Worm (Caenorhabditis elegans) whole organism, L1 larva: ENCODE data around the gene C23H3.9.

Experiments used
- alr-1 ChIP-seq: fragments of 200-800 bp; sonication (Bioruptor generic); optimal IDR thresholded peaks from 2 replicates; lab custom pipeline; 2018; ENCODE audit warnings: borderline replicate concordance, mild to moderate bottlenecking, missing genetic modification characterization, missing compliant biosample characterization
- aly-2 ChIP-seq: fragments of 150-350 bp; optimal IDR thresholded peaks from 2 replicates; lab custom pipeline; 2014; ENCODE audit warnings: missing biosample characterization, missing genetic modification characterization
- ama-1 ChIP-seq: fragments of 150-350 bp; optimal IDR thresholded peaks from 2 replicates; lab custom pipeline; 2014
- ceh-63 ChIP-seq: fragments of 200-800 bp; sonication (Bioruptor generic); optimal IDR thresholded peaks from 2 replicates; lab custom pipeline; 2018; ENCODE audit warnings: mild to moderate bottlenecking, missing genetic modification characterization, missing compliant biosample characterization
- ceh-82 ChIP-seq, 3 experiments: fragments of 150-350 bp in 1 of 3; sonication (generic microtip) in 2 of 3; optimal IDR thresholded peaks; 2 replicates each; lab custom pipeline; 2014 to 2017; ENCODE audit warnings: missing biosample characterization in 3 of 3, missing genetic modification characterization in 3 of 3
- ceh-88 ChIP-seq: fragments of 200-800 bp; sonication (Bioruptor generic); IDR thresholded peaks from 2 replicates; pipeline ENCODE4 v1.3.6; 2022; ENCODE audit warnings: missing genetic modification characterization, missing compliant biosample characterization
- ceh-90 ChIP-seq: sonication (generic microtip); optimal IDR thresholded peaks from 2 replicates; lab custom pipeline; 2016; ENCODE audit warnings: missing genetic modification characterization, missing compliant biosample characterization
- dsc-1 ChIP-seq: sonication (generic microtip); optimal IDR thresholded peaks from 2 replicates; lab custom pipeline; 2016; ENCODE audit warnings: mild to moderate bottlenecking, missing genetic modification characterization, missing compliant biosample characterization
- efl-1 ChIP-seq, 4 experiments: fragments of 150-350 bp; optimal IDR thresholded peaks in 3 of 4; peaks in 1 of 4; 1 replicate in 1 of 4; 2 replicates in 3 of 4; lab custom pipeline; 2014; ENCODE audit warnings: missing biosample characterization in 2 of 4, missing genetic modification characterization in 2 of 4, missing genetic modification reagents in 2 of 4
- efl-3 ChIP-seq: fragments of 200-800 bp; sonication (Bioruptor generic); optimal IDR thresholded peaks from 2 replicates; lab custom pipeline; 2018; ENCODE audit warnings: mild to moderate bottlenecking, missing genetic modification characterization, missing compliant biosample characterization
- egl-27 ChIP-seq, 2 experiments: fragments of 150-350 bp in 1 of 2; sonication (generic microtip); optimal IDR thresholded peaks; 3 replicates each; lab custom pipeline; 2017 to 2018; ENCODE audit warnings: missing biosample characterization in 2 of 2, missing genetic modification characterization in 2 of 2, missing genetic modification reagents in 2 of 2
- elt-2 ChIP-seq: sonication (generic microtip); optimal IDR thresholded peaks from 2 replicates; lab custom pipeline; 2016; ENCODE audit warnings: missing genetic modification characterization, mild to moderate bottlenecking, inconsistent platforms, missing compliant biosample characterization, missing genetic modification reagents
- ets-5 ChIP-seq: fragments of 200-800 bp; sonication (Bioruptor generic); IDR thresholded peaks from 2 replicates; pipeline ENCODE4 v1.3.6; 2022; ENCODE audit warnings: missing genetic modification characterization, missing compliant biosample characterization
- fos-1 ChIP-seq: fragments of 150-350 bp; optimal IDR thresholded peaks from 2 replicates; lab custom pipeline; 2014; ENCODE audit warnings: missing biosample characterization, missing genetic modification characterization
- grh-1 ChIP-seq: fragments of 200-800 bp; sonication (Bioruptor generic); IDR thresholded peaks from 2 replicates; pipeline ENCODE4 v1.3.6; 2022; ENCODE audit warnings: missing genetic modification reagents, missing genetic modification characterization, missing compliant biosample characterization
- hlh-4 ChIP-seq: sonication (generic microtip); optimal IDR thresholded peaks from 2 replicates; lab custom pipeline; 2016; ENCODE audit warnings: mild to moderate bottlenecking, missing genetic modification characterization, missing compliant biosample characterization
- hpl-2 ChIP-seq: fragments of 150-350 bp; optimal IDR thresholded peaks from 2 replicates; lab custom pipeline; 2014; ENCODE audit warnings: missing biosample characterization, missing genetic modification reagents, missing genetic modification characterization
- irx-1 ChIP-seq: sonication (generic microtip); optimal IDR thresholded peaks from 2 replicates; lab custom pipeline; 2016; ENCODE audit warnings: missing genetic modification characterization, missing compliant biosample characterization
- isw-1 ChIP-seq: fragments of 200-800 bp; sonication (Bioruptor generic); IDR thresholded peaks from 2 replicates; pipeline ENCODE4 v1.3.6; 2022; ENCODE audit warnings: missing genetic modification characterization, missing compliant biosample characterization
- jun-1 ChIP-seq: fragments of 150-350 bp; optimal IDR thresholded peaks from 2 replicates; lab custom pipeline; 2014; ENCODE audit warnings: missing biosample characterization, missing genetic modification reagents, missing genetic modification characterization
- lin-13 ChIP-seq: fragments of 150-350 bp; optimal IDR thresholded peaks from 2 replicates; lab custom pipeline; 2014; ENCODE audit warnings: missing biosample characterization, missing genetic modification reagents, missing genetic modification characterization
- lin-14 ChIP-seq: fragments of 200-800 bp; sonication (Bioruptor generic); optimal IDR thresholded peaks from 2 replicates; lab custom pipeline; 2018; ENCODE audit warnings: mild to moderate bottlenecking, missing genetic modification characterization, moderate library complexity, missing compliant biosample characterization
- lin-39 ChIP-seq: fragments of 150-350 bp; optimal IDR thresholded peaks from 2 replicates; lab custom pipeline; 2014; ENCODE audit warnings: missing biosample characterization, missing genetic modification reagents, missing genetic modification characterization
- lir-3 ChIP-seq: sonication (generic microtip); optimal IDR thresholded peaks from 2 replicates; lab custom pipeline; 2016; ENCODE audit warnings: mild to moderate bottlenecking, missing genetic modification characterization, moderate library complexity, missing compliant biosample characterization; ENCODE audit not compliant: poor library complexity
- mdl-1 ChIP-seq, 2 experiments: fragments of 150-350 bp; optimal IDR thresholded peaks; 2 replicates each; lab custom pipeline; 2014 to 2017; ENCODE audit warnings: missing biosample characterization in 2 of 2, missing genetic modification characterization in 2 of 2, inconsistent platforms in 1 of 2
- nhr-237 ChIP-seq: fragments of 150-350 bp; optimal IDR thresholded peaks from 2 replicates; lab custom pipeline; 2014; ENCODE audit warnings: missing biosample characterization, missing genetic modification characterization
- nhr-28 ChIP-seq: fragments of 150-350 bp; optimal IDR thresholded peaks from 2 replicates; lab custom pipeline; 2014; ENCODE audit warnings: missing biosample characterization, missing genetic modification characterization
- nhr-71 ChIP-seq: sonication (generic microtip); optimal IDR thresholded peaks from 2 replicates; lab custom pipeline; 2016; ENCODE audit warnings: mild to moderate bottlenecking, missing genetic modification characterization, moderate library complexity, missing compliant biosample characterization
- nhr-84 ChIP-seq: sonication (generic microtip); optimal IDR thresholded peaks from 2 replicates; lab custom pipeline; 2017; ENCODE audit warnings: missing biosample characterization, missing genetic modification characterization
- nhr-85 ChIP-seq: sonication (generic microtip); peaks from one replicate; lab custom pipeline; 2016; ENCODE audit warnings: missing genetic modification characterization, inconsistent platforms, missing compliant biosample characterization
- nhr-90 ChIP-seq: sonication (generic microtip); optimal IDR thresholded peaks from 2 replicates; lab custom pipeline; 2016; ENCODE audit warnings: mild to moderate bottlenecking, missing genetic modification characterization, missing compliant biosample characterization; ENCODE audit not compliant: poor library complexity
- pqm-1 ChIP-seq: sonication (generic microtip); optimal IDR thresholded peaks from 3 replicates; lab custom pipeline; 2017; ENCODE audit warnings: missing biosample characterization, missing genetic modification characterization
- skn-1 ChIP-seq: fragments of 150-350 bp; optimal IDR thresholded peaks from 2 replicates; lab custom pipeline; 2014; ENCODE audit warnings: missing biosample characterization, missing genetic modification characterization
- snu-23 ChIP-seq: sonication (generic microtip); optimal IDR thresholded peaks from 2 replicates; lab custom pipeline; 2016; ENCODE audit warnings: missing genetic modification characterization, missing compliant biosample characterization
- sptf-1 ChIP-seq: fragments of 150-350 bp; optimal IDR thresholded peaks from 2 replicates; lab custom pipeline; 2014; ENCODE audit warnings: missing biosample characterization, missing genetic modification characterization
- sup-37 ChIP-seq: fragments of 200-800 bp; sonication (Bioruptor generic); optimal IDR thresholded peaks from 2 replicates; lab custom pipeline; 2018; ENCODE audit warnings: mild to moderate bottlenecking, missing genetic modification characterization, missing compliant biosample characterization
- swsn-7 ChIP-seq: sonication (generic microtip); optimal IDR thresholded peaks from 2 replicates; lab custom pipeline; 2016; ENCODE audit warnings: missing genetic modification characterization, missing compliant biosample characterization
- tbx-2 ChIP-seq: sonication (generic microtip); optimal IDR thresholded peaks from 2 replicates; lab custom pipeline; 2016; ENCODE audit warnings: missing genetic modification characterization, missing compliant biosample characterization
- tlp-1 ChIP-seq: fragments of 150-350 bp; optimal IDR thresholded peaks from 2 replicates; lab custom pipeline; 2014; ENCODE audit warnings: missing biosample characterization, missing genetic modification characterization
- unc-130 ChIP-seq: fragments of 150-350 bp; optimal IDR thresholded peaks from 2 replicates; lab custom pipeline; 2017; ENCODE audit warnings: missing biosample characterization, missing genetic modification characterization, inconsistent platforms
- unc-30 ChIP-seq: sonication (generic microtip); optimal IDR thresholded peaks from 2 replicates; lab custom pipeline; 2017; ENCODE audit warnings: missing biosample characterization, missing genetic modification characterization
- unc-62 ChIP-seq: fragments of 150-350 bp; optimal IDR thresholded peaks from 2 replicates; lab custom pipeline; 2014; ENCODE audit warnings: missing biosample characterization, missing genetic modification reagents, missing genetic modification characterization
- unc-86 ChIP-seq: sonication (generic microtip); optimal IDR thresholded peaks from 2 replicates; lab custom pipeline; 2016; ENCODE audit warnings: missing genetic modification characterization, missing compliant biosample characterization
- unc-98 ChIP-seq: fragments of 200-800 bp; sonication (Bioruptor generic); IDR thresholded peaks from 2 replicates; pipeline ENCODE4 v1.3.6; 2022; ENCODE audit warnings: missing genetic modification characterization, missing compliant biosample characterization
- vab-15 ChIP-seq: sonication (generic microtip); optimal IDR thresholded peaks from 2 replicates; lab custom pipeline; 2017; ENCODE audit warnings: missing genotype, mild to moderate bottlenecking, missing genetic modification characterization, missing compliant biosample characterization
- zip-4 ChIP-seq: fragments of 200-800 bp; sonication (Bioruptor generic); optimal IDR thresholded peaks from 2 replicates; lab custom pipeline; 2018; ENCODE audit warnings: mild to moderate bottlenecking, missing genetic modification characterization, moderate library complexity, missing compliant biosample characterization
- ztf-11 ChIP-seq, 2 experiments: sonication (generic microtip); optimal IDR thresholded peaks; 2 replicates each; lab custom pipeline; 2016 to 2017; ENCODE audit warnings: missing genetic modification characterization in 2 of 2, missing biosample characterization in 1 of 2, missing compliant biosample characterization in 1 of 2

Gene C23H3.9

DNA sequence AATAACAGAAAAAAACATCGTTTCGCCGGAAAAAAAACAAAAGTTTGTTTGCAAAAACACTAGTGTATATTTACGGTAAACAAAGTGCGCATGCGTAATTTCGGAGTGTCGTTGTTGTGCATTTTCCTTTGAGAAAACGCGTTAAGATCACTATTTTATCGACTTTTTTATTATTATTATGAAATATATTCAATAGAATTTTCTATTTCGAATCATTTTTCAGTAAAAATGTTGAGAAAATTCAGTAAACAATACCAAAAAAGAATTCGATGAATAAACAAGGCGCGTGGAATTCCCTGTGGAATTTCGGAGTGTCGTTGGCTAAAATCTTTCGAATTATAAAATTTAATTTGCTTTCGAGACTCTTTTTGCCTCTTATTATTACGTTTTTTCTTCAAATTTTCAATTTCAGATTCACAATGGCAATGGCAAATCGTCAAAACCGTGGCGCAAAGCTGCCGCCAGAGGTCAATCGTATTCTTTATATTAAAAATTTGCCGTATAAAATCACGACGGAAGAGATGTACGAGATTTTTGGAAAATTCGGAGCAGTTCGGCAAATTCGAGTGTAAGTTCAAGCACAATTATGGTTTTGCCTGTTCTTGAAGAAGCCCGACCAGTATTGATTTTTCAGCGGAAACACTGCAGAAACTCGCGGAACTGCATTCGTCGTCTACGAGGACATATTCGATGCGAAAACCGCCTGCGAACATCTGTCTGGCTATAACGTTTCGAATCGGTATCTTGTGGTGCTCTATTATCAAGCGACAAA, 19.1 kb upstream of the C23H3.9 start, which contains the start of the genes luc-7L3 and sftb-6 (continued):
- no peak for TF ChIP-seq egl-27 (tag; optimal IDR thresholded peaks at IDR 0.05; lab: Kevin White, UChicago)
- no peak for TF ChIP-seq hlh-4 (tag; lab: Kevin White, UChicago)
- peak; percentile 75 for TF ChIP-seq tbx-2 (tag; lab: Kevin White, UChicago)
- no peak for TF ChIP-seq mdl-1 (tag; optimal IDR thresholded peaks at IDR 0.05; lab: Kevin White, UChicago)
- TF ChIP-seq ceh-82 (tag; optimal IDR thresholded peaks at IDR 0.05; lab: Kevin White, UChicago): peak in 2 of 3 experiments; percentile 25 to 33
- no peak for TF ChIP-seq unc-62
- TF ChIP-seq ama-1 (lab: Kevin White, UChicago): no peak
- TF ChIP-seq jun-1 (tag; lab: Kevin White, UChicago): no peak
- peak; percentile 92 for TF ChIP-seq alr-1 (tag; lab: Kevin White, UChicago)
- TF ChIP-seq zip-4 (GFP tag; lab: Kevin White, UChicago): peak; percentile 55
- TF ChIP-seq pqm-1 (tag; lab: Kevin White, UChicago): no peak
- TF ChIP-seq nhr-85 (tag; lab: Kevin White, UChicago): peak; percentile 86
- TF ChIP-seq unc-30 (tag; lab: Kevin White, UChicago): no peak
- no peak for TF ChIP-seq ceh-63 (GFP tag; lab: Kevin White, UChicago)
- 0 out of 2 replicates have a peak, but pooled peaks have one; percentile 20 for TF ChIP-seq unc-98 (GFP tag; lab: Robert Waterston, UW)
- no peak for TF ChIP-seq hpl-2
- peak; percentile 56 for TF ChIP-seq lin-39
- TF ChIP-seq skn-1: peak; percentile 50
- no peak for TF ChIP-seq unc-130 (tag; lab: Kevin White, UChicago)
- TF ChIP-seq nhr-90: peak; percentile 75
- TF ChIP-seq sup-37 (GFP tag; lab: Kevin White, UChicago): peak; percentile 50
- no peak for TF ChIP-seq lin-13 (GFP tag; lab: Kevin White, UChicago)
- TF ChIP-seq efl-3 (GFP tag; lab: Kevin White, UChicago): no peak
- TF ChIP-seq nhr-71 (tag; lab: Kevin White, UChicago): peak; percentile 84
- no peak for TF ChIP-seq tlp-1 (tag; lab: Kevin White, UChicago)
- TF ChIP-seq isw-1 (GFP tag; lab: Robert Waterston, UW): peak; percentile 79
- no peak for TF ChIP-seq aly-2 (tag; lab: Kevin White, UChicago)
- TF ChIP-seq lin-14: no peak
- TF ChIP-seq fos-1 (tag; lab: Kevin White, UChicago): no peak
- TF ChIP-seq efl-1 (optimal IDR thresholded peaks at IDR 0.05; lab: Kevin White, UChicago): peak; percentile 38 to 48
- TF ChIP-seq efl-1 (GFP tag; optimal IDR thresholded peaks at IDR 0.05 in 1 of 2; lab: Kevin White, UChicago): peak; percentile 61 to 87
- TF ChIP-seq ztf-11 (tag; optimal IDR thresholded peaks at IDR 0.05; lab: Kevin White, UChicago): peak in 1 of 2 experiments; percentile 24
- peak; percentile 79 for TF ChIP-seq swsn-7 (tag; lab: Kevin White, UChicago)
- no peak for TF ChIP-seq sptf-1 (tag; lab: Kevin White, UChicago)
- TF ChIP-seq ceh-90: peak; percentile 44
- TF ChIP-seq nhr-28 (tag; lab: Kevin White, UChicago): no peak
- no peak for TF ChIP-seq nhr-237
- no peak for TF ChIP-seq grh-1 (GFP tag; lab: Robert Waterston, UW)
- TF ChIP-seq lir-3 (tag; lab: Kevin White, UChicago): no peak
- peak; percentile 9 for TF ChIP-seq elt-2 (tag; lab: Kevin White, UChicago)
- TF ChIP-seq irx-1: peak; percentile 73
- no peak for TF ChIP-seq nhr-84
- TF ChIP-seq ceh-88 (GFP tag; lab: Robert Waterston, UW): peak; percentile 67
- peak; percentile 61 for TF ChIP-seq dsc-1 (tag; lab: Kevin White, UChicago)
- TF ChIP-seq unc-86: peak; percentile 53
- TF ChIP-seq ets-5 (GFP tag; lab: Robert Waterston, UW): no peak
- TF ChIP-seq snu-23 (GFP tag; lab: Kevin White, UChicago): peak; percentile 73
- no peak for TF ChIP-seq vab-15 (tag; lab: Kevin White, UChicago)
- TF ChIP-seq, all 84 proteins: peak for 43
